Fruit fly (Drosophila melanogaster) ovary, adult (tissue): ENCODE measurements around the gene Cyp310a1.

Source experiments
- CG17801 ChIP-seq: fragments of 200-800 bp; optimal IDR thresholded peaks from 2 replicates; lab custom pipeline; 2019; ENCODE audit warnings: missing biosample characterization, mild to moderate bottlenecking, missing genetic modification characterization, moderate library complexity; ENCODE audit not compliant: partially characterized antibody

The Cyp310a1 gene

dm6 chr2L:18652663-18653327, at the start of gene Cyp310a1:
Gene Cyp310a1, minus strand, starts transcription at chr2L:18653010.
- TF ChIP-seq CG17801, result no peak

DNA sequence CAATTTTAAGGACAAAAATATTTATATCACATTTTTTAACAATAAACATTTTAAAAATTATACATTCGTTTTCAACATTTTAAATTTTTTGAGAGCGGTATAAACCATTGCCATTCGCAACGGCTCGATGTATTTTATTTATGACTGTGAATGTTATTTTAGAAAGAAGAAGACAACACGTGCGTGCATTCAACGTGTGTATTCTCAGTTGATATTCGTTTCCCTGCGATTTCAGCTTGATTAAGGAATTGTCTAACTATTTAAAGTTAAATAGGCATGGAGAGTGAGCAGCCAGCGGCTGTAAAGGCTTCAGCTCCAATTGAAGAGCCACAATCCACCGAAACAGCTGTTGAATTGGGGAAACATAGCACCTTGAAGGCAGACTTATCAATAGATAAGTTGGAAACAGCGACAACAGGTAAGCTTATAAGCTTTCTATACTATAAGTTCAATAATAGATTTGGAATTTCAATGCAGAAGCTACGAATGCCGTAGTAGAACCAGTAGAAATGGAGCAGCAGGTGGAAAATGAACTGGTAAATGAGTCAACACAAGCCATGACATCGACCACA, 45.8 kb upstream of the Cyp310a1 start, which contains the start of gene CG10341:
CG10341 (plus strand) TSS at position 156 of the 572 bp plus-strand sequence.
- TF ChIP-seq CG17801, result peak; percentile 10

DNA sequence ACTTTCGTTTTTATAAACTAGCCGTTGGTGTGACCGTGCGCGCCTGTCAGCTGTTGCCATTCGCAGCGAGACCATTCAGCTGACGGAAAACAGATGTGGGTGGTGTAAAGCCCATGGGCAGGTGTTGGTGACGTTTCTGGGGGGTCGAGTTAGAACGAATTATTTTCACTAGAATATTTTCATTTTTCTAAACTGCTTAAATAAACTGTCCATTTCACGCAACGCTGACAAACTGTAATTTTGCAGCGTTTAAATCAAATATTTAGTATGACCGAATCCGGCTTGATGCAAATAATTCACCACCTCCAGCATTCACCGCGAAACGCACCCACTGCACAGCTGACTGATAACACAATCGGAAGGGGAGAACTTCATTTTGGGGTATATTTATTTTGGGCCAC, 42.6 kb upstream of the Cyp310a1 start, which contains the start of the genes CG10383 and CG10338:
CG10383 (minus strand) TSS at position 199 of the 401 bp plus-strand sequence.
CG10338 (plus strand) TSS at position 261 of the 401 bp plus-strand sequence.
- TF ChIP-seq CG17801, result peak; percentile 68

dm6 chr2L:18694724-18695105, 41.9 kb upstream of the Cyp310a1 start:
- TF ChIP-seq CG17801, result no peak

DNA sequence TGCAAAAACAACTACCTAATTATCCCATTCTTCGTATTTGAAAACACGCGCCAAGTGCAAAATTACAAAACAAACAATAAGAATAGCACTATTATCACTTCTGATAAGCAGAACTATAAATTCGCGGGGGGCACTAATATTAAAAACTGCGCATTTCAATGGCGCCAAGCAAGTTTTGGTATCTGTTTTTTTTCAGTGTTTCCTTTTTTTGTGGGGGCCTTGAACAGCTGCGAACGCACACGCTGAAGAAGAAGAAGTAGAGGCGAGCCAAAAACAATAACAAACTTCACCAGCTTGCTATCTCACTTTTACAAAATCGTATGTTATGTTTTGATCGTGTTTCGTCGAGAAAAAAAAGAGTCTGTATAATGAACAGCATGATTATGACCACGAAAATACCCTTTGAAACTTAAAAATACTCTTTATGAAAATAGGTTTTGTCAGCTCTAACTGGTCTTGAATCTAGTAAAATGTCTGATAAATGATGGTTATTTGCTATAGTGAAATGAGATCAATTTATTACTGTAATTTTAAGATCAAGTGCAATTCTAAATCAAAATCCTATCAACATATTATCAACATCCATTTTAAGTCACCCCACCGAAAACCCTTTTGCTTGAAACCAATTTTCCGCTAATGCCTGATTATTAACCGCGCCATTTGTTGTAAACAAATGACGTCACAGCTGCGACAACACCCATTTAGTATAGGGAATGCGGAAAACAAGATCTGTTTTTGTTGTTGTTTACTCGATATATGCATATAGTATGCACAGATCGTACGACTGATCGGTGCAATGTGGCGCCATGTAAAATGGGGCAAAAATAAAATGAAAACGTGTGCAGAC, 41.3 kb upstream of the Cyp310a1 start:
- TF ChIP-seq CG17801, result peak; percentile 94

DNA sequence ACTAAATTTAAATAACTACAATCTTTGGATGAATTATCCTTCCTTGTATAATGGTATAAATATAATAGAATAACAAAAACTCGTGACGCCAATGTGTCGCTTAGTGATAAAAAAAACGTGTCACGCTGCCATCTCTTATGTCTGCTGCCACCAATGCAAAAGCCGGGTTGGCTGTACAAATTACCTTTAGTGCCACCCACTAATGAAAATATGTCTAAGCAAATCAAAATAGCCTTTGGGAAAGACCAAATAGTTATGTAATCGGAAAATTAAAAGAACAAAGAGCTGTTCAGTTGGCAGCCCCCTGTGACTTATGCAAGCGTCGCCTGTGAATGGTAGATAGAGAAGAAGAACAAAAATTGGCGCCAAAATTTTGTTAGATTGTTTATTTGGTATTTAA, 36.6 kb upstream of the Cyp310a1 start, which contains the start of gene CG10336:
CG10336 (plus strand) TSS at position 153 of the 400 bp plus-strand sequence.
- no peak for TF ChIP-seq CG17801

dm6 chr2L:18688646-18689296, 36.0 kb upstream of the Cyp310a1 start, which contains the start of gene msl-1:
Gene msl-1, minus strand, starts transcription at chr2L:18688800.
- TF ChIP-seq CG17801, result peak; percentile 0

dm6 chr2L:18687827-18688226, 35.0 kb upstream of the Cyp310a1 start:
- TF ChIP-seq CG17801, result no peak

DNA sequence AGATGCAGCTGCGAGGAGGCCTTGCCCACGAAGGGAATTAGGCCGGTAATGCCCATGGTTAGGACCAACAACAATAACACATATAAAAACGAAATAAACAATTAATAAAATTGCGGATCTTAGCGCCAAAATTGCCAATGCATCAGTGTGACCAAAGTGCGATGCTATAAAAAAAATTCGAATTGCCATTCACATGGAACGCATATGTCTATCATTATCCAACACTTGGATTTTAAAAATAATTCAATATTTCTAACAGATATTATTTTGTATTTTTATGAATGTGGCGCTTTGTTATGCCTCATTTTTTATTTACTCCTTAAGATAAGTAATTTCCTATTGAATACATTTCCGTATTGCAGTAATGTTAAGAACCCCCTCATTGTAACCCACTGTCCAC, 29.1 kb upstream of the Cyp310a1 start, which contains the start of gene tos:
tos (minus strand) TSS at position 173 of the 400 bp plus-strand sequence.
- TF ChIP-seq CG17801, result no peak

- no peak for TF ChIP-seq CG17801
Observed at dm6 chr2L:18677910-18678639, 25.3 kb upstream of the Cyp310a1 start.

DNA sequence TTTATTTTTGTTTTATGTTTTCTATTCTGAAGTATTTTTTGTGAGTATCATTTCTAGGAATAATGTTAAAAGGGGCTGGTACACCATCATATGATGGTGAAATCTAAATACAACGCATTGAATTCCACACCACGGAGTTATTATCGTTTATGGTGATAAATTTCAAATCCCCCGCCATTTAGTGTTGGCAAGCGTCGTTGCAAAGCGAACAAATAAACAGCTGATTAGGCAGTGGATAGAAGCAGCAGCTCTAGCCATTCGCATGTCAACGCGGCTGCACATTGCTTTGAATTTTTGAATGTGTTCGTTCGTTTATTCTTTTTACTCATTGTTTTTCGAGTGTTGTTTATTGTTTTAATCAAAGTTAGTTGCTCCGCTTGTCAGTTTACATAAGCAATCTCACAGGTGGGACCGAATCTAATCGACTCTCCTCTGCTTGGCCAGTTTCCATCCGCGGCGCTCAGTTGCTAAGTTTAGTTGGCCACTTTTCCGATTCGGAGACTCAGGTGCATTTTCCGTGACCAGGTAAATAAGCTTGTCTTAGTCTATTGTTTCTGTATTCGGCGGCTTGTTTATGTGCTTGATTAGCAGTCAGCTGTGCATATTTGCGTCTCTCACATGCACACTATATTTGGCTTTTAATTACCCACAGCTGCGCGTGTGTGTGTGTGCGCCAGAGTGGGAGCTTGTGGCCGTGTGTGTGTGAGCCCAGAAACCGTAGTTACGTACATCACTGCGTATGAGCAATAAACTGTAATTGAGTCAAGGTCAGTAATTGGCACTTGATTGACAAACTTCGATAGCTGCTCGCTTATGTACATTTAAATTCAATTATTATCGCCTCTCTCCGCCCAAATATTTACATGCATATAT, 24.4 kb upstream of the Cyp310a1 start, which contains the start of the genes Mst36Fa and CG31751:
Mst36Fa (minus strand) TSS at position 51 of the 873 bp plus-strand sequence.
CG31751 (plus strand) TSS at position 274 of the 873 bp plus-strand sequence.
- peak; percentile 4 for TF ChIP-seq CG17801

DNA sequence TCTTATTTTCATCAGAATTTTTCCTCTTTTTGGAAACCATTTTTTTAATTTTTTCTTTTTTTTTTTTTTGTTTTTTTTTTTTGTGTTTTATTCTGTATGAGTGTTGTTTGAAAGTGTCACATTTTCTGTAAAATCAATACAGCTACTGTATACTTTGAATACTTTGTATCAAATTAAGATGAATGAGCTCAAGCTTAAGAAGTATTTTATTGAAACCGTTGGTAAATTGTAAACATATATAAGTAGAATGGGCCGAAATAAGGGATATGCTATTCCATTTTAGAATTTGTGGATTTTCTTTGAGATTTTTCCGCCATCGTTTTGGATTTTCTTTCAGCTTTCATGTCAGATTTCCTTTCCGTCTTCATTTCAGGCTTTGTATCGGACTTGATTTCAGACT, 22.2 kb upstream of the Cyp310a1 start, which contains the start of gene Mst36Fb:
Mst36Fb (minus strand) TSS at position 101 of the 400 bp plus-strand sequence.
- TF ChIP-seq CG17801, result no peak

dm6 chr2L:18673185-18673584, 20.4 kb upstream of the Cyp310a1 start, which contains the start of gene CG43339:
Gene CG43339, minus strand, starts transcription at chr2L:18673285.
- no peak for TF ChIP-seq CG17801

dm6 chr2L:18671146-18671545, 18.3 kb upstream of the Cyp310a1 start, which contains the start of gene CG43338:
Gene CG43338, minus strand, starts transcription at chr2L:18671246.
- no peak for TF ChIP-seq CG17801
